Fruit fly (Drosophila melanogaster) whole organism, embryonic: ENCODE data around the gene CG34125.

Source experiments
- B-H2 ChIP-seq: fragments of 200-800 bp; sonication (Bioruptor generic); optimal IDR thresholded peaks from 2 replicates; lab custom pipeline; 2018; ENCODE audit warnings: missing biosample characterization, mild to moderate bottlenecking, missing genetic modification characterization
- CG10274 ChIP-seq: fragments of 200-800 bp; sonication (Bioruptor generic); optimal IDR thresholded peaks from 3 replicates; lab custom pipeline; 2017; ENCODE audit warnings: missing biosample characterization, mild to moderate bottlenecking, missing genetic modification characterization
- CG11085 ChIP-seq: fragments of 200-800 bp; sonication (Bioruptor generic); IDR thresholded peaks from 2 replicates; pipeline ENCODE4 v1.3.6; 2022; ENCODE audit warnings: missing biosample characterization, missing genetic modification characterization
- CG11504 ChIP-seq: fragments of 200-800 bp; sonication (Bioruptor generic); optimal IDR thresholded peaks from 3 replicates; lab custom pipeline; 2019; ENCODE audit warnings: missing biosample characterization, mild to moderate bottlenecking, missing genetic modification characterization, moderate library complexity
- CG12104 ChIP-seq: fragments of 200-800 bp; sonication (Bioruptor generic); optimal IDR thresholded peaks from 3 replicates; lab custom pipeline; 2016; ENCODE audit warnings: missing biosample characterization, missing genetic modification characterization
- CG1233 ChIP-seq: fragments of 200-800 bp; sonication (Bioruptor generic); optimal IDR thresholded peaks from 4 replicates; lab custom pipeline; 2018; ENCODE audit warnings: missing biosample characterization, mild to moderate bottlenecking, missing genetic modification characterization
- CG12744 ChIP-seq: fragments of 200-800 bp; sonication (Bioruptor generic); optimal IDR thresholded peaks from 2 replicates; lab custom pipeline; 2016; ENCODE audit warnings: missing biosample characterization, missing genetic modification characterization
- CG13894 ChIP-seq: fragments of 200-800 bp; sonication (Bioruptor generic); optimal IDR thresholded peaks from 3 replicates; lab custom pipeline; 2018; ENCODE audit warnings: missing biosample characterization, mild to moderate bottlenecking, missing genetic modification characterization, moderate library complexity
- CG15479 ChIP-seq: fragments of 200-800 bp; sonication (Bioruptor generic); optimal IDR thresholded peaks from 3 replicates; lab custom pipeline; 2019; ENCODE audit warnings: missing biosample characterization, mild to moderate bottlenecking, missing genetic modification characterization, moderate library complexity
- CG15514 ChIP-seq: fragments of 200-800 bp; sonication (Bioruptor generic); optimal IDR thresholded peaks from 3 replicates; lab custom pipeline; 2017; ENCODE audit warnings: missing biosample characterization, missing genetic modification characterization, mild to moderate bottlenecking, moderate library complexity, missing genetic modification reagents
- CG1602 ChIP-seq: fragments of 200-800 bp; sonication (Bioruptor generic); optimal IDR thresholded peaks from 3 replicates; lab custom pipeline; 2016; ENCODE audit warnings: missing biosample characterization, missing genetic modification characterization
- CG1647 ChIP-seq: fragments of 200-800 bp; sonication (Bioruptor generic); optimal IDR thresholded peaks from 3 replicates; lab custom pipeline; 2016; ENCODE audit warnings: missing biosample characterization, missing genetic modification characterization
- CG16779 ChIP-seq: fragments of 200-800 bp; sonication (Bioruptor generic); IDR thresholded peaks from 2 replicates; pipeline ENCODE4 v1.3.6; 2022; ENCODE audit warnings: missing biosample characterization, missing genetic modification characterization
- CG17359 ChIP-seq: fragments of 200-800 bp; sonication (Bioruptor generic); optimal IDR thresholded peaks from 3 replicates; lab custom pipeline; 2018; ENCODE audit warnings: missing biosample characterization, mild to moderate bottlenecking, missing genetic modification characterization, moderate library complexity
- CG2116 ChIP-seq: fragments of 200-800 bp; sonication (Bioruptor generic); optimal IDR thresholded peaks from 3 replicates; lab custom pipeline; 2018; ENCODE audit warnings: missing biosample characterization, mild to moderate bottlenecking, missing genetic modification characterization
- CG30020 ChIP-seq: fragments of 200-800 bp; optimal IDR thresholded peaks from 2 replicates; lab custom pipeline; 2019; ENCODE audit warnings: missing biosample characterization, mild to moderate bottlenecking, missing genetic modification characterization, moderate library complexity
- CG32767 ChIP-seq: fragments of 200-800 bp; sonication (Bioruptor generic); IDR thresholded peaks from 2 replicates; pipeline ENCODE4 v1.3.6; 2022; ENCODE audit warnings: missing biosample characterization, missing genetic modification characterization
- CG42726 ChIP-seq: fragments of 200-800 bp; sonication (Bioruptor generic); IDR thresholded peaks from 2 replicates; pipeline ENCODE4 v1.3.6; 2022; ENCODE audit warnings: missing biosample characterization, missing genetic modification characterization; ENCODE audit not compliant: partially characterized antibody
- CG6254 ChIP-seq: fragments of 200-800 bp; sonication (Bioruptor generic); optimal IDR thresholded peaks from 3 replicates; lab custom pipeline; 2017; ENCODE audit warnings: mild to moderate bottlenecking, missing biosample characterization, missing genetic modification reagents, missing genetic modification characterization
- CG7357 ChIP-seq: fragments of 200-800 bp; sonication (Bioruptor generic); IDR thresholded peaks from 3 replicates; pipeline ENCODE4 v1.3.6; 2022; ENCODE audit warnings: missing biosample characterization, missing genetic modification characterization
- CG8281 ChIP-seq: fragments of 200-800 bp; sonication (Bioruptor generic); optimal IDR thresholded peaks from 2 replicates; lab custom pipeline; 2018; ENCODE audit warnings: missing biosample characterization, mild to moderate bottlenecking, missing genetic modification characterization, moderate library complexity
- Dip3 ChIP-seq: fragments of 200-800 bp; sonication (Bioruptor generic); optimal IDR thresholded peaks from 3 replicates; lab custom pipeline; 2016; ENCODE audit warnings: missing biosample characterization, missing genetic modification characterization
- Dref ChIP-seq: fragments of 200-800 bp; sonication (Bioruptor generic); IDR thresholded peaks from 2 replicates; pipeline ENCODE4 v1.3.6; 2022; ENCODE audit warnings: missing biosample characterization, missing genetic modification characterization
- MBD-R2 ChIP-seq: fragments of 200-800 bp; sonication (Bioruptor generic); IDR thresholded peaks from 2 replicates; pipeline ENCODE4 v1.3.6; 2022; ENCODE audit warnings: missing biosample characterization, missing genetic modification characterization
- Med ChIP-seq: fragments of 200-800 bp; sonication (Bioruptor generic); peaks from one replicate; lab custom pipeline; 2016; ENCODE audit warnings: missing biosample characterization, missing genetic modification characterization, mild to moderate bottlenecking, inconsistent platforms, moderate library complexity
- Neu2 ChIP-seq: fragments of 200-800 bp; sonication (Bioruptor generic); optimal IDR thresholded peaks from 3 replicates; lab custom pipeline; 2016; ENCODE audit warnings: missing biosample characterization, missing genetic modification characterization, borderline replicate concordance
- Nf-YC ChIP-seq: fragments of 200-800 bp; optimal IDR thresholded peaks from 3 replicates; lab custom pipeline; 2019; ENCODE audit warnings: missing biosample characterization, mild to moderate bottlenecking, missing genetic modification characterization, moderate library complexity
- Oli ChIP-seq: fragments of 200-800 bp; sonication (Bioruptor generic); optimal IDR thresholded peaks from 2 replicates; lab custom pipeline; 2018; ENCODE audit warnings: missing biosample characterization, mild to moderate bottlenecking, missing genetic modification characterization, moderate library complexity
- PHDP ChIP-seq: fragments of 200-800 bp; sonication (Bioruptor generic); optimal IDR thresholded peaks from 3 replicates; lab custom pipeline; 2018; ENCODE audit warnings: missing biosample characterization, mild to moderate bottlenecking, missing genetic modification characterization, moderate library complexity
- Poxn ChIP-seq: fragments of 200-800 bp; sonication (Bioruptor generic); IDR thresholded peaks from 2 replicates; pipeline ENCODE4 v1.3.6; 2022; ENCODE audit warnings: missing biosample characterization, missing genetic modification characterization
- Trl ChIP-seq, 3 experiments: fragments of >200 bp in 2 of 3; fragments of 200-800 bp in 1 of 3; sonication (Bioruptor generic) in 1 of 3; optimal IDR thresholded peaks; 2 replicates in 1 of 3; 3 replicates in 2 of 3; lab custom pipeline; 2016 to 2017; ENCODE audit warnings: missing biosample characterization in 1 of 3, missing genetic modification characterization in 1 of 3
- Vsx1 ChIP-seq: fragments of 200-800 bp; sonication (Bioruptor generic); optimal IDR thresholded peaks from 2 replicates; lab custom pipeline; 2017; ENCODE audit warnings: missing biosample characterization, mild to moderate bottlenecking, missing genetic modification characterization, missing genetic modification reagents
- al ChIP-seq: fragments of 200-800 bp; sonication (Bioruptor generic); IDR thresholded peaks from 2 replicates; pipeline ENCODE4 v1.3.6; 2022; ENCODE audit warnings: missing biosample characterization, missing genetic modification characterization
- az2 ChIP-seq: fragments of 200-800 bp; sonication (Bioruptor generic); optimal IDR thresholded peaks from 3 replicates; lab custom pipeline; 2016; ENCODE audit warnings: missing biosample characterization, missing genetic modification characterization
- croc ChIP-seq: fragments of 200-800 bp; sonication (Bioruptor generic); conservative IDR thresholded peaks from 3 replicates; pipeline ENCODE4 v1.3.6; 2022; ENCODE audit warnings: missing biosample characterization, missing genetic modification characterization
- danr ChIP-seq: fragments of 200-800 bp; sonication (Bioruptor generic); IDR thresholded peaks from 2 replicates; pipeline ENCODE4 v1.3.6; 2022; ENCODE audit warnings: missing biosample characterization, missing genetic modification characterization
- dimm ChIP-seq: fragments of 200-800 bp; sonication (Bioruptor generic); IDR thresholded peaks from 2 replicates; pipeline ENCODE4 v1.3.6; 2022; ENCODE audit warnings: missing biosample characterization, missing genetic modification characterization
- gt ChIP-seq: fragments of 200-800 bp; sonication (Bioruptor generic); IDR thresholded peaks from 2 replicates; pipeline ENCODE4 v1.3.6; 2022; ENCODE audit warnings: missing biosample characterization, missing genetic modification characterization
- h ChIP-seq: fragments of >200 bp; optimal IDR thresholded peaks from 2 replicates; lab custom pipeline; 2017
- ham ChIP-seq: fragments of 200-800 bp; sonication (Bioruptor generic); IDR thresholded peaks from 2 replicates; pipeline ENCODE4 v1.3.6; 2022; ENCODE audit warnings: missing biosample characterization, missing genetic modification characterization
- lmd ChIP-seq: fragments of 200-800 bp; sonication (Bioruptor generic); IDR thresholded peaks from 2 replicates; pipeline ENCODE4 v1.3.6; 2022; ENCODE audit warnings: missing biosample characterization, missing genetic modification characterization
- lola ChIP-seq, 3 experiments: fragments of >200 bp in 2 of 3; fragments of 200-800 bp in 1 of 3; sonication (Bioruptor generic) in 1 of 3; optimal IDR thresholded peaks; 2 replicates each; lab custom pipeline; 2017 to 2019; ENCODE audit warnings: missing biosample characterization in 3 of 3, missing genetic modification characterization in 3 of 3, mild to moderate bottlenecking in 1 of 3, moderate library complexity in 1 of 3
- pfk ChIP-seq: fragments of 200-800 bp; sonication (Bioruptor generic); optimal IDR thresholded peaks from 2 replicates; lab custom pipeline; 2018; ENCODE audit warnings: missing biosample characterization, mild to moderate bottlenecking, missing genetic modification characterization, moderate library complexity
- run ChIP-seq: fragments of 200-800 bp; sonication (Bioruptor generic); optimal IDR thresholded peaks from 3 replicates; lab custom pipeline; 2018; ENCODE audit warnings: missing biosample characterization, mild to moderate bottlenecking, missing genetic modification characterization
- scrt ChIP-seq: fragments of 200-800 bp; sonication (Bioruptor generic); optimal IDR thresholded peaks from 2 replicates; lab custom pipeline; 2018; ENCODE audit warnings: missing biosample characterization, mild to moderate bottlenecking, missing genetic modification characterization, moderate library complexity
- sd ChIP-seq: fragments of 200-800 bp; sonication (Bioruptor generic); optimal IDR thresholded peaks from 3 replicates; lab custom pipeline; 2018; ENCODE audit warnings: missing biosample characterization, mild to moderate bottlenecking, missing genetic modification characterization, moderate library complexity
- slou ChIP-seq: fragments of 200-800 bp; sonication (Bioruptor generic); optimal IDR thresholded peaks from 3 replicates; lab custom pipeline; 2016; ENCODE audit warnings: missing biosample characterization, missing genetic modification characterization
- ssp ChIP-seq: fragments of 200-800 bp; sonication (Bioruptor generic); IDR thresholded peaks from 2 replicates; pipeline ENCODE4 v1.3.6; 2022; ENCODE audit warnings: missing biosample characterization, missing genetic modification characterization

Gene CG34125

DNA sequence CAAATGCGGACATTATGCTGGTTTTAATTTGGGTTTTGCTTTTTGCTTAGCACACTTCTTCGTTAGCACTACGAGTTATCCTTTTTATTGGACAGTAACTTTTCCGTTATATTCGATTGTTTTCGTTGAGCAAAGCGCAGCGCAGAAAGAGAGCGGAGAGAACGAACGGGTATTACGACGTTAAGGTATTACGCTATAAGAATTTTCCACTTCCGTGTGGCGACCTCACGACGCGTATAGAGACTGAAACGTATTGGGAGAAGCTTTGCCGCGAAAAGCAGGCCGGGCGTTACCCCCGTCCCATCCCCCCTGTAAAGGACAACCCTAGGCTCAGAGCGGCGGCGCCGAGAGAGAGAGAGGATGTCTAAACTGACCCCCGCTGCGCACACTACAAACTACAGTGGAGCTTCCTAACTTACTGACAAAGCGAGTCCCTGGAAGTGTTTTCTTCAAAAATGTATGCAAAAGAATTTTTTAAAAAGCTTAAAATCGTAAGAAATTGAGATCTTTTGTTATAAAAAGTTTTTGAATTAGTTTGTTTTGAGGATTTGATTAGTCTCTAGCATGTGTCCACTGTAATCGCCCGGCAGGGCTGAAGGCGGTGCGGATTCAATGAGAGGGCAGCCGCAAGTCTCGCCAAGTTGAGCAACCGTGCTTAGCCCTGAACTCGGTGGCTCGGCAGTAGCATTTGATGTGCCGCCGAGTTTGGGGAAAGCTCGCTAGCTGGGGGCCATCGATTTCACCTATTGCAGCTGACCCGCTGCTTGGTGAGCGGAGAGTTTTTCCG is 39.4 kb downstream of the CG34125 start (continued):
- peak; percentile 93 for TF ChIP-seq scrt (GFP tag; lab: Kevin White, UChicago)
- TF ChIP-seq CG16779 (GFP tag; lab: Robert Waterston, UW) = peak; percentile 93
- TF ChIP-seq Dref (GFP tag; lab: Robert Waterston, UW) = 0 out of 2 replicates have a peak, but pooled peaks have one; percentile 36
- TF ChIP-seq CG10274 (GFP tag; lab: Kevin White, UChicago) = peak; percentile 78
- TF ChIP-seq CG7357 (GFP tag; lab: Robert Waterston, UW) = peak; percentile 87
- peak; percentile 89 for TF ChIP-seq ssp (GFP tag; lab: Robert Waterston, UW)
- TF ChIP-seq CG8281 = peak; percentile 84
- peak; percentile 78 for TF ChIP-seq Vsx1 (GFP tag; lab: Kevin White, UChicago)
- TF ChIP-seq Poxn (GFP tag; lab: Robert Waterston, UW) = peak; percentile 85
- peak; percentile 84 for TF ChIP-seq run
- peak; percentile 90 for TF ChIP-seq danr
- peak; percentile 95 for TF ChIP-seq CG11085 (GFP tag; lab: Robert Waterston, UW)
- TF ChIP-seq h (lab: Kevin White, UChicago) = no peak
- TF ChIP-seq lola (GFP tag; optimal IDR thresholded peaks at IDR 0.05; lab: Kevin White, UChicago) = peak in 1 of 3 experiments; percentile 80
- TF ChIP-seq MBD-R2 = peak; percentile 89
- TF ChIP-seq CG11504 = peak; percentile 93
- TF ChIP-seq CG12744 (GFP tag; lab: Kevin White, UChicago) = peak; percentile 95
- peak; percentile 90 for TF ChIP-seq dimm (GFP tag; lab: Robert Waterston, UW)
- TF ChIP-seq CG30020 = peak; percentile 61
- peak; percentile 89 for TF ChIP-seq croc (GFP tag; lab: Robert Waterston, UW)
- peak; percentile 59 for TF ChIP-seq Neu2 (GFP tag; lab: Kevin White, UChicago)
- peak; percentile 89 for TF ChIP-seq CG12104
- TF ChIP-seq Dip3 (GFP tag; lab: Kevin White, UChicago) = peak; percentile 90
- TF ChIP-seq CG6254 (GFP tag; lab: Kevin White, UChicago) = peak; percentile 83
- peak; percentile 99 for TF ChIP-seq Med
- TF ChIP-seq sd = peak; percentile 80
- peak; percentile 93 for TF ChIP-seq CG32767 (GFP tag; lab: Robert Waterston, UW)
- TF ChIP-seq B-H2 (GFP tag; lab: Kevin White, UChicago) = peak; percentile 97
- TF ChIP-seq CG2116 = peak; percentile 57
- TF ChIP-seq Trl (optimal IDR thresholded peaks at IDR 0.05; lab: Kevin White, UChicago) = peak; percentile 34 to 48
- peak; percentile 92 for TF ChIP-seq Trl (GFP tag; optimal IDR thresholded peaks at IDR 0.05; lab: Kevin White, UChicago)
- TF ChIP-seq lmd (GFP tag; lab: Robert Waterston, UW) = peak; percentile 96
- no peak for TF ChIP-seq CG42726
- peak; percentile 83 for TF ChIP-seq Nf-YC (tag; lab: Kevin White, UChicago)
- peak; percentile 75; the same call in 1 of the 2 replicates for TF ChIP-seq ham
- peak; percentile 92 for TF ChIP-seq al (GFP tag; lab: Robert Waterston, UW)
- peak; percentile 92 for TF ChIP-seq CG1647 (GFP tag; lab: Kevin White, UChicago)
- peak; percentile 89 for TF ChIP-seq CG1602 (GFP tag; lab: Kevin White, UChicago)
- TF ChIP-seq az2 = peak; percentile 94
- peak; percentile 96 for TF ChIP-seq PHDP
- TF ChIP-seq CG13894 (tag; lab: Kevin White, UChicago) = peak; percentile 98
- TF ChIP-seq gt (GFP tag; lab: Robert Waterston, UW) = peak; percentile 81
- peak; percentile 97 for TF ChIP-seq CG17359 (tag; lab: Kevin White, UChicago)
- TF ChIP-seq Oli (tag; lab: Kevin White, UChicago) = peak; percentile 93
- peak; percentile 93 for TF ChIP-seq CG1233 (GFP tag; lab: Kevin White, UChicago)
- no peak for TF ChIP-seq CG15479 (GFP tag; lab: Kevin White, UChicago)
- TF ChIP-seq pfk (GFP tag; lab: Kevin White, UChicago) = peak; percentile 50
- peak; percentile 92 for TF ChIP-seq CG15514 (GFP tag; lab: Kevin White, UChicago)
- TF ChIP-seq slou (GFP tag; lab: Kevin White, UChicago) = peak; percentile 92
